Worm (Caenorhabditis elegans) whole organism, late embryonic: ENCODE results near the gene chtl-1.
A peak's percentile ranks its signal among the peaks of the same experiment; 100 is the strongest.

Experiments used
- C08G9.2 ChIP-seq: sonication (generic microtip); optimal IDR thresholded peaks from 2 replicates; lab custom pipeline; 2016; ENCODE audit warnings: mild to moderate bottlenecking, missing genetic modification characterization, moderate library complexity, missing compliant biosample characterization
- F13H6.1 ChIP-seq: sonication (generic microtip); optimal IDR thresholded peaks from 2 replicates; lab custom pipeline; 2016; ENCODE audit warnings: missing genetic modification characterization, missing compliant biosample characterization
- K02D7.2 ChIP-seq: sonication (generic microtip); optimal IDR thresholded peaks from 2 replicates; lab custom pipeline; 2017; ENCODE audit warnings: mild to moderate bottlenecking, missing genetic modification characterization, missing compliant biosample characterization
- K09A11.1 ChIP-seq: sonication (generic microtip); optimal IDR thresholded peaks from 2 replicates; lab custom pipeline; 2017; ENCODE audit warnings: antibody characterized with exemption, mild to moderate bottlenecking, missing genetic modification characterization, missing compliant biosample characterization; ENCODE audit not compliant: insufficient read depth
- ahr-1 ChIP-seq: sonication (generic microtip); optimal IDR thresholded peaks from 2 replicates; lab custom pipeline; 2016; ENCODE audit warnings: missing genetic modification characterization, missing compliant biosample characterization
- ceh-14 ChIP-seq: sonication (generic microtip); optimal IDR thresholded peaks from 2 replicates; lab custom pipeline; 2016; ENCODE audit warnings: missing genotype, missing genetic modification characterization, missing compliant biosample characterization
- ceh-18 ChIP-seq: sonication (generic microtip); optimal IDR thresholded peaks from 2 replicates; lab custom pipeline; 2016; ENCODE audit warnings: missing genetic modification characterization, missing compliant biosample characterization
- ceh-2 ChIP-seq: sonication (generic microtip); optimal IDR thresholded peaks from 2 replicates; lab custom pipeline; 2016; ENCODE audit warnings: missing genotype, missing genetic modification characterization, missing compliant biosample characterization
- ceh-30 ChIP-seq: fragments of 150-350 bp; optimal IDR thresholded peaks from 2 replicates; lab custom pipeline; 2014; ENCODE audit warnings: missing biosample characterization, missing genetic modification characterization
- ceh-31 ChIP-seq: sonication (generic microtip); optimal IDR thresholded peaks from 2 replicates; lab custom pipeline; 2016; ENCODE audit warnings: missing genetic modification characterization, missing compliant biosample characterization
- ceh-34 ChIP-seq: sonication (generic microtip); optimal IDR thresholded peaks from 2 replicates; lab custom pipeline; 2016; ENCODE audit warnings: mild to moderate bottlenecking, missing genetic modification characterization, missing compliant biosample characterization
- ceh-9 ChIP-seq: sonication (generic microtip); optimal IDR thresholded peaks from 2 replicates; lab custom pipeline; 2016; ENCODE audit warnings: mild to moderate bottlenecking, missing genetic modification characterization, inconsistent platforms, missing compliant biosample characterization
- che-1 ChIP-seq: sonication (generic microtip); optimal IDR thresholded peaks from 2 replicates; lab custom pipeline; 2016; ENCODE audit warnings: mild to moderate bottlenecking, missing genetic modification characterization, missing compliant biosample characterization
- dmd-4 ChIP-seq: sonication (generic microtip); optimal IDR thresholded peaks from 2 replicates; lab custom pipeline; 2016; ENCODE audit warnings: borderline replicate concordance, missing genetic modification characterization, missing compliant biosample characterization
- dve-1 ChIP-seq: sonication (generic microtip); optimal IDR thresholded peaks from 2 replicates; lab custom pipeline; 2017; ENCODE audit warnings: antibody characterized with exemption, mild to moderate bottlenecking, missing genetic modification characterization, missing compliant biosample characterization
- ets-4 ChIP-seq: sonication (generic microtip); optimal IDR thresholded peaks from 2 replicates; lab custom pipeline; 2016; ENCODE audit warnings: missing genetic modification characterization, missing compliant biosample characterization
- fkh-10 ChIP-seq: fragments of 150-350 bp; optimal IDR thresholded peaks from 2 replicates; lab custom pipeline; 2014; ENCODE audit warnings: missing biosample characterization, missing genetic modification reagents, missing genetic modification characterization
- fkh-6 ChIP-seq: sonication (generic microtip); optimal IDR thresholded peaks from 2 replicates; lab custom pipeline; 2016; ENCODE audit warnings: missing genetic modification characterization, missing compliant biosample characterization
- hlh-13 ChIP-seq: fragments of 200-800 bp; sonication (Bioruptor generic); optimal IDR thresholded peaks from 2 replicates; lab custom pipeline; 2018; ENCODE audit warnings: mild to moderate bottlenecking, missing genetic modification characterization, missing compliant biosample characterization
- hlh-30 ChIP-seq: sonication (generic microtip); optimal IDR thresholded peaks from 2 replicates; lab custom pipeline; 2017; ENCODE audit warnings: antibody characterized with exemption, missing genetic modification characterization, missing compliant biosample characterization; ENCODE audit not compliant: insufficient read depth
- hlh-8 ChIP-seq: sonication (generic microtip); optimal IDR thresholded peaks from 2 replicates; lab custom pipeline; 2016; ENCODE audit warnings: missing genotype, missing genetic modification characterization, missing compliant biosample characterization
- lim-6 ChIP-seq: sonication (generic microtip); optimal IDR thresholded peaks from 2 replicates; lab custom pipeline; 2016; ENCODE audit warnings: missing genetic modification characterization, missing compliant biosample characterization
- madf-2 ChIP-seq: sonication (generic microtip); optimal IDR thresholded peaks from 2 replicates; lab custom pipeline; 2017; ENCODE audit warnings: missing genetic modification characterization, missing compliant biosample characterization
- nfya-1 ChIP-seq: sonication (generic microtip); optimal IDR thresholded peaks from 2 replicates; lab custom pipeline; 2017; ENCODE audit warnings: missing genetic modification characterization, mild to moderate bottlenecking, missing compliant biosample characterization, antibody characterized with exemption, moderate library complexity
- nhr-232 ChIP-seq: sonication (generic microtip); optimal IDR thresholded peaks from 2 replicates; lab custom pipeline; 2016; ENCODE audit warnings: missing genetic modification characterization, missing compliant biosample characterization
- odd-2 ChIP-seq: sonication (generic microtip); optimal IDR thresholded peaks from 2 replicates; lab custom pipeline; 2017; ENCODE audit warnings: antibody characterized with exemption, mild to moderate bottlenecking, missing genetic modification characterization, missing compliant biosample characterization
- pat-9 ChIP-seq: fragments of 200-800 bp; sonication (Bioruptor generic); optimal IDR thresholded peaks from 2 replicates; lab custom pipeline; 2018; ENCODE audit warnings: mild to moderate bottlenecking, missing genetic modification characterization, moderate library complexity, missing compliant biosample characterization
- pax-1 ChIP-seq: fragments of 150-350 bp; optimal IDR thresholded peaks from 2 replicates; lab custom pipeline; 2014; ENCODE audit warnings: missing biosample characterization, missing genetic modification characterization
- pha-2 ChIP-seq: sonication (generic microtip); optimal IDR thresholded peaks from 2 replicates; lab custom pipeline; 2017; ENCODE audit warnings: mild to moderate bottlenecking, missing genetic modification characterization, missing compliant biosample characterization
- pqm-1 ChIP-seq: sonication (generic microtip); optimal IDR thresholded peaks from 2 replicates; lab custom pipeline; 2016; ENCODE audit warnings: missing genetic modification characterization, missing compliant biosample characterization
- pros-1 ChIP-seq: fragments of 150-350 bp; optimal IDR thresholded peaks from 2 replicates; lab custom pipeline; 2014; ENCODE audit warnings: missing biosample characterization, missing genetic modification reagents, missing genetic modification characterization
- ref-2 ChIP-seq: sonication (generic microtip); optimal IDR thresholded peaks from 2 replicates; lab custom pipeline; 2016; ENCODE audit warnings: missing genetic modification characterization, missing compliant biosample characterization
- rnt-1 ChIP-seq: sonication (generic microtip); optimal IDR thresholded peaks from 2 replicates; lab custom pipeline; 2016; ENCODE audit warnings: missing genetic modification characterization, missing compliant biosample characterization
- sdc-2 ChIP-seq: sonication (generic microtip); optimal IDR thresholded peaks from 2 replicates; lab custom pipeline; 2016; ENCODE audit warnings: missing genotype, missing genetic modification characterization, missing compliant biosample characterization
- sox-2 ChIP-seq: fragments of 200-800 bp; sonication (Bioruptor generic); IDR thresholded peaks from 2 replicates; pipeline ENCODE4 v1.3.6; 2022; ENCODE audit warnings: missing genetic modification reagents, missing genetic modification characterization, missing compliant biosample characterization
- tbx-2 ChIP-seq: sonication (generic microtip); optimal IDR thresholded peaks from 2 replicates; lab custom pipeline; 2016; ENCODE audit warnings: missing genetic modification characterization, missing compliant biosample characterization
- tbx-7 ChIP-seq: sonication (generic microtip); optimal IDR thresholded peaks from 2 replicates; lab custom pipeline; 2016; ENCODE audit warnings: missing genotype, missing genetic modification characterization, missing compliant biosample characterization
- ttx-3 ChIP-seq: sonication (generic microtip); optimal IDR thresholded peaks from 2 replicates; lab custom pipeline; 2016; ENCODE audit warnings: missing genetic modification reagents, missing genetic modification characterization, missing compliant biosample characterization
- unc-42 ChIP-seq: sonication (generic microtip); optimal IDR thresholded peaks from 2 replicates; lab custom pipeline; 2016; ENCODE audit warnings: missing genotype, missing genetic modification characterization, missing compliant biosample characterization
- unc-86 ChIP-seq: sonication (generic microtip); optimal IDR thresholded peaks from 2 replicates; lab custom pipeline; 2016; ENCODE audit warnings: missing genetic modification characterization, missing compliant biosample characterization
- ztf-16 ChIP-seq: sonication (generic microtip); optimal IDR thresholded peaks from 2 replicates; lab custom pipeline; 2017; ENCODE audit warnings: missing genetic modification characterization, missing compliant biosample characterization

Gene chtl-1

DNA sequence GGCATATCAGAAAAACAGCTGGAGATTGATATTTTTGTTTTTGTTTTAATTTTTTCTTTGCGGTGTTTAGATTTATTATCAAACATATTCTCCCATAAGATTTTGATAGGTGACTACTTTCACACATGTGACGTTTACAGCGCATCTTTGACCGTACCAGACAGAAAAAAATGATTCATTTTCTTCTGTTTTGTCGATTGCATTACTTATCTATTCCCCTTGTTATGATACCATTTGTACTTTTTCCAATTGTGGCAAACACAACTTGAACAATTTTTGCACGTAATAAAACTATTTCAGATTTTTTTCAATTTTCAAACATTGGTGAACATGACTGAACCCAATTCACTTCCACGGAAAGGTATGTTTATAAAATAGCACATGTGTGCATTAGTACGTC, 19.8 kb downstream of the chtl-1 start, which contains the start of gene C26B9.1:
TSS of gene C26B9.1 (plus strand) at position 301 of the 400 bp plus-strand sequence.
- no peak for TF ChIP-seq unc-42 (tag; lab: Kevin White, UChicago)
- no peak for TF ChIP-seq hlh-13 (GFP tag; lab: Kevin White, UChicago)
- TF ChIP-seq fkh-10 (GFP tag; lab: Kevin White, UChicago), result no peak
- no peak for TF ChIP-seq ref-2 (tag; lab: Kevin White, UChicago)
- TF ChIP-seq, all 69 proteins: peak for 0

DNA sequence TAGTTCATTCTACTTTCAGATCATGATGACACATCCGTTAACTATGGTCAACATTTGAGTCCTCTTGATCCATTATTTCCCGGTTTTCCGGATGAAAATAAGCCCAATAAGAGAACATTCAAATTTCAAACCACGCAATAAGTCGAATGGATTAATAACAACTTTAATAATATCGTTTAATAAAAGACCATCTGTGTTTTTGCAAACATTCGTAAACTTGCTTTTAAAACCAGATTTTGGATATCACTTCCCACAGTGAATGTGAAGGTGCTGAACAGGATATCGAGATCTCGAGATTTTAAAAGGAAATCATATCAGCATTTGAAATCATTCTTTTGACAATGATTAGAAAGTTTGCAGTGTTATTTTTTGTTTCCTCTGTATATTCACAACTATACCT, 22.1 kb downstream of the chtl-1 start, which contains the start of gene C26B9.7:
TSS of gene C26B9.7 (plus strand) at position 301 of the 400 bp plus-strand sequence.
- TF ChIP-seq pax-1 (tag; lab: Kevin White, UChicago), result no peak
- no peak for TF ChIP-seq pqm-1 (tag; lab: Kevin White, UChicago)
- no peak for TF ChIP-seq ceh-9 (tag; lab: Kevin White, UChicago)
- TF ChIP-seq hlh-30 (tag; lab: Kevin White, UChicago), result no peak
- no peak for TF ChIP-seq ahr-1 (tag; lab: Kevin White, UChicago)
- TF ChIP-seq ceh-18 (tag; lab: Kevin White, UChicago), result no peak
- TF ChIP-seq che-1 (tag; lab: Kevin White, UChicago), result no peak

DNA sequence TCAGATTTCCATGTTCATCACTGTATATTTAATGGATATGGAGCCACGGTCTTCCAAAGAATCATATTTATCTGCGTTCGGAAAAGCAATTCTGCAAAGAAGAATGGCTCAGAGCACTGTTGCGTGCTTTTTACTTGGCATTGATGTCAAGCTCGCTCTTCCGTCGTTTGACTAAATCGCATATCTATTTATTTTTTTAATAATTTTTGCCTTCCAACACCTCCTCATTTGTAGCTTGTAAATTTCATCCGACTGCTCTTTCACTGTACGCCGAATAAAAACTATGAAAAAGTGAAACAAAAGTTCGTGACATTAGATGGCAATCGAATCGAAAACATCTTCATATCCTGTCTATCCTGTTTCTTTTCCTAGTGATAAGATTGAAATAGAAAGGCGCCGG, 24.2 kb downstream of the chtl-1 start, which contains the start of gene C26B9.2:
TSS of gene C26B9.2 (plus strand) at position 301 of the 400 bp plus-strand sequence.
- TF ChIP-seq ceh-14 (tag; lab: Kevin White, UChicago) (no peak), odd-2 (tag; lab: Kevin White, UChicago) (no peak)

DNA sequence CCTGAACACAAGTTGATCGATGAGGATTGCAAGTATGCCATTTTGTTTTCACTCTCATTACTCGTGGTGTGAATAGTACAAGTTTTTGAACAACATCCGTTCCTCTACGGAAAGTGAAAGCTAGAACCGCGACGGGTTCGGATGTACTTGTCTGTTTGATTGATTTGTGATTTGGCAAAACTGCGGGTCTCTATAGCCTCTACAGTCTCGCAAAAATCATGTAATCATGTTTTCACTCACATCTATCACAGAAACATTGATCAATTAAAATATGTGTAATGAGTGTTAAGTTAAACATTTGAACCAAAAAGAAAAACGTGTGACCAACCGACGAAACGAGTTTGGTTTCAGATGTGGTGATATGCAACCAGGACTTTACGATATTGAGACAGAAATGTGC, 24.8 kb downstream of the chtl-1 start:
- TF ChIP-seq ahr-1 (tag; lab: Kevin White, UChicago) (no peak), K09A11.1 (tag; lab: Kevin White, UChicago) (no peak), ztf-16 (tag; lab: Kevin White, UChicago) (no peak), ceh-34 (no peak), ref-2 (tag; lab: Kevin White, UChicago) (no peak)

DNA sequence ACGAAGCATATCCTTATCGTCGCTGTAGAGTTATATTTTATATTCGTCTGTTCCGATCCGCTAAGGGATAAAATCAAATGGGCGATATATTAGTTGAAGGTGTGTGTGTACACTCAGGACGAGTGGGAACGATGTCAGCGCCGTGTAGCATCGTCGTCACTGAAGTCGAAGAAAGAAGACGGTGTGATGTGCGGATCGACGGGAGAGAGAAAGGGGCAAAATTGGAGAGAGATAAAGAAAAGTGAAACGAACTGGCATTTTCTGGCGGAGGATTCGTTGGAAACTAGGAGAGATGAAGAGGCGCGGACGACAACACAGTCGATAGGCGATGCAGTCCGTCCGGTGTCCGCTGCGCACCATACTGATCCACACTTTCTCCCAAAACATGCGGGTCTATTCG, 26.2 kb downstream of the chtl-1 start, which contains the start of gene C26B9.3:
TSS of gene C26B9.3 (plus strand) at position 343 of the 400 bp plus-strand sequence.
- TF ChIP-seq rnt-1, result peak; percentile 11
- TF ChIP-seq ref-2 (tag; lab: Kevin White, UChicago), result peak; percentile 37
- TF ChIP-seq pha-2 (tag; lab: Kevin White, UChicago), result no peak
- TF ChIP-seq tbx-7 (tag; lab: Kevin White, UChicago), result no peak

DNA sequence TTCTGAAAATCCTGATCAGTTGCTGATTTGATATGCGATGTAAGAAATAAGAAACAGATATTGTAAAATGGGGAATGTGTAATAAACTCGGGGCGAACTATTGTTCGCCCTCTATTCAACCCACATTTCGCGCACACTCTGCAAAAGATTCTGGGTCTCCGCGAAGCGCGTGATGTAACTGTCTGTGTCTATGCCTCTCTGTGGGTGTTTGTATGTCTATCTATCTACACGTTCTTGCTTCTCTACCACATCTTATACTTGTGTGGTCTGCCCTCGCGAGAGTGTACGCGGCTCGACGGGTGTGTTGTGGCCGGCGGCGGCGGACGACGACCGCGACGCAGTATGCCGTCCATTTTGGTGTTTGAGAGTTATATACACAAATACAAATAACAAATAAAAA, 27.6 kb downstream of the chtl-1 start:
- peak; percentile 91 for TF ChIP-seq hlh-30 (tag; lab: Kevin White, UChicago)
- TF ChIP-seq tbx-2 (tag; lab: Kevin White, UChicago), result peak; percentile 77
- TF ChIP-seq ttx-3, result no peak
- TF ChIP-seq F13H6.1 (tag; lab: Kevin White, UChicago), result peak; percentile 49
- TF ChIP-seq dve-1, result peak; percentile 27
- TF ChIP-seq lim-6 (tag; lab: Kevin White, UChicago), result no peak
- peak; percentile 75 for TF ChIP-seq pros-1 (tag; lab: Kevin White, UChicago)
- TF ChIP-seq fkh-6 (tag; lab: Kevin White, UChicago), result no peak
- peak; percentile 69 for TF ChIP-seq ceh-30
- TF ChIP-seq ets-4 (tag; lab: Kevin White, UChicago), result peak; percentile 36
- peak; percentile 56 for TF ChIP-seq dmd-4 (tag; lab: Kevin White, UChicago)
- peak; percentile 53 for TF ChIP-seq sdc-2
- TF ChIP-seq unc-42 (tag; lab: Kevin White, UChicago), result no peak
- peak; percentile 40 for TF ChIP-seq madf-2 (tag; lab: Kevin White, UChicago)
- TF ChIP-seq ceh-2 (tag; lab: Kevin White, UChicago), result peak; percentile 34
- TF ChIP-seq K02D7.2, result no peak
- TF ChIP-seq hlh-8, result peak; percentile 1
- no peak for TF ChIP-seq nhr-232 (tag; lab: Kevin White, UChicago)
- TF ChIP-seq sox-2 (GFP tag; lab: Robert Waterston, UW), result peak; percentile 26; the same call in 1 of the 2 replicates
- peak; percentile 32 for TF ChIP-seq pat-9
- TF ChIP-seq nfya-1, result peak; percentile 74
- peak; percentile 27 for TF ChIP-seq che-1 (tag; lab: Kevin White, UChicago)
- peak; percentile 38 for TF ChIP-seq unc-86 (tag; lab: Kevin White, UChicago)
- peak; percentile 81 for TF ChIP-seq rnt-1
- TF ChIP-seq ceh-34, result peak; percentile 68
- peak; percentile 38 for TF ChIP-seq ceh-18 (tag; lab: Kevin White, UChicago)
- TF ChIP-seq C08G9.2 (tag; lab: Kevin White, UChicago), result peak; percentile 12
- TF ChIP-seq ceh-31, result peak; percentile 69
- peak; percentile 32 for TF ChIP-seq pha-2 (tag; lab: Kevin White, UChicago)
